Fruit fly (Drosophila melanogaster): ENCODE results near the gene dpr19.

Gene dpr19

DNA sequence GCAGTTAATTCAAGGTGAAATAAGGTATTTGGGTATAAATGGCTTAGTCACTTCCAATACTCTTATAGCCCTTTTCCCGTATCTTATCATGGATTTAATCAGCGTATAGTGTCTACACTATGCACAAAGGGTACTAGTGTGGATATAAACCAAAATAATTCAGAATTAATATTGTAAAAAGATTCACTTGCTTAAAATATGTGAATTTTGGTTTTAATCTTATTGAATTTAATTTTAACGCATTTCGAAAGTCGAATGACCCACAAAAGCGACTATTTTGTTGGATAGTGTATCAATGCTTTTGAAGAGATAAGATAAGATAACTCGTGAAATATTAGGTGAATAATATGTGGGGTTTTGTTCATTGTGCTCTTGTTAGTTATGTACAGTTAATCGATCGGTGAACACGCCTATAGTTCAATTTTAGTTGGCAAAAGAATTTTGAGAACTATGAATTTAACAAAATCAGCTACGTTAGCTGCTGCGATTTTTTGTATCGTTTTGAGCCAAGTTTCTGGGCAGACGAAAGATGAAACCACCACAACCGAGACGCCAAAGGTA lies 6.0 kb downstream of the dpr19 start, which contains the start of gene CG5096 (continued):
- TF ChIP-seq CG30403 (GFP tag; optimal IDR thresholded peaks at IDR 0.05) (peak; percentile 85), CG3838 (GFP tag; optimal IDR thresholded peaks at IDR 0.05) (peak; percentile 49), gcm (GFP tag; optimal IDR thresholded peaks at IDR 0.05) (peak; percentile 87), klu (GFP tag; IDR thresholded peaks at IDR 0.05) (peak; percentile 71), Sox102F (GFP tag; optimal IDR thresholded peaks at IDR 0.05) (peak; percentile 91), CG8478 (optimal IDR thresholded peaks at IDR 0.05) (no peak), Deaf1 (tag; optimal IDR thresholded peaks at IDR 0.05) (peak; percentile 75), exex (tag; optimal IDR thresholded peaks at IDR 0.05) (peak; percentile 97), GATAe (GFP tag; conservative IDR thresholded peaks at IDR 0.05) (peak; percentile 100), CG3281 (GFP tag; optimal IDR thresholded peaks at IDR 0.05) (peak; percentile 92), tio (GFP tag; optimal IDR thresholded peaks at IDR 0.05) (peak; percentile 68), Dref (GFP tag; IDR thresholded peaks at IDR 0.05) (no peak), CG8089 (GFP tag; optimal IDR thresholded peaks at IDR 0.05) (peak; percentile 64), sr (GFP tag; IDR thresholded peaks at IDR 0.05) (no peak; the same call in 2 of the 3 replicates), Sox100B (GFP tag; optimal IDR thresholded peaks at IDR 0.05) (peak; percentile 83), Aef1 (GFP tag; IDR thresholded peaks at IDR 0.05) (peak; percentile 88), Myb (GFP tag; optimal IDR thresholded peaks at IDR 0.05) (peak; percentile 68), CG1647 (GFP tag; optimal IDR thresholded peaks at IDR 0.05) (peak; percentile 67), HLHmδ (GFP tag; optimal IDR thresholded peaks at IDR 0.05) (no peak), Doc3 (GFP tag; IDR thresholded peaks at IDR 0.05; ENCODE audit: partially characterized antibody) (no peak), zfh2 (GFP tag; optimal IDR thresholded peaks at IDR 0.05) (peak; percentile 67), Oaz (GFP tag; IDR thresholded peaks at IDR 0.05) (peak; percentile 85), CG4424 (GFP tag; optimal IDR thresholded peaks at IDR 0.05) (peak; percentile 74), inv (GFP tag; IDR thresholded peaks at IDR 0.05; ENCODE audit: partially characterized antibody) (no peak), usp (GFP tag; optimal IDR thresholded peaks at IDR 0.05) (no peak), Sin3A (optimal IDR thresholded peaks at IDR 0.05) (no peak), Bgb (GFP tag; IDR thresholded peaks at IDR 0.05; ENCODE audit: partially characterized antibody) (no peak), psq (GFP tag; optimal IDR thresholded peaks at IDR 0.05) (peak; percentile 49), sob (GFP tag; IDR thresholded peaks at IDR 0.05) (peak; percentile 92; the same call in 1 of the 2 replicates), CG2120 (GFP tag; optimal IDR thresholded peaks at IDR 0.05) (peak; percentile 96), her (GFP tag; optimal IDR thresholded peaks at IDR 0.05) (peak; percentile 82), zen (tag; optimal IDR thresholded peaks at IDR 0.05) (peak; percentile 66), MTF-1 (GFP tag; optimal IDR thresholded peaks at IDR 0.05; ENCODE audit: borderline replicate concordance) (peak; percentile 60), jing (GFP tag; optimal IDR thresholded peaks at IDR 0.05) (peak; percentile 55), CG42726 (GFP tag; IDR thresholded peaks at IDR 0.05; ENCODE audit: partially characterized antibody) (no peak), Fer2 (tag; optimal IDR thresholded peaks at IDR 0.05) (peak; percentile 84), toy (GFP tag; IDR thresholded peaks at IDR 0.05) (peak; percentile 74; the same call in 1 of the 2 replicates), CG7839 (tag; optimal IDR thresholded peaks at IDR 0.05) (peak; percentile 94), crp (GFP tag; optimal IDR thresholded peaks at IDR 0.05) (peak in 1 of 2 experiments; percentile 37), fd64A (GFP tag; optimal IDR thresholded peaks at IDR 0.05) (no peak), CG8924 (tag; optimal IDR thresholded peaks at IDR 0.05) (peak; percentile 94), nau (GFP tag; optimal IDR thresholded peaks at IDR 0.05) (peak; percentile 84), CG17359 (tag; optimal IDR thresholded peaks at IDR 0.05) (peak; percentile 94), CG5245 (GFP tag; optimal IDR thresholded peaks at IDR 0.05) (peak; percentile 66), Lpt (GFP tag; optimal IDR thresholded peaks at IDR 0.05) (no peak), fu2 (GFP tag; optimal IDR thresholded peaks at IDR 0.05) (peak; percentile 68), CG3726 (GFP tag; IDR thresholded peaks at IDR 0.05) (peak; percentile 48; the same call in 1 of the 3 replicates), tx (GFP tag; optimal IDR thresholded peaks at IDR 0.05) (peak; percentile 65), Nf-YA (GFP tag; IDR thresholded peaks at IDR 0.05) (peak; percentile 76), aop (GFP tag; IDR thresholded peaks at IDR 0.05) (no peak), Hmx (GFP tag; optimal IDR thresholded peaks at IDR 0.05) (peak; percentile 69)
